Worm (Caenorhabditis elegans) whole organism, late embryonic: ENCODE data around the gene srz-104.

Source experiments
- ceh-31 ChIP-seq: sonication (generic microtip); optimal IDR thresholded peaks from 2 replicates; lab custom pipeline; 2016; ENCODE audit warnings: missing genetic modification characterization, missing compliant biosample characterization
- fkh-10 ChIP-seq: fragments of 150-350 bp; optimal IDR thresholded peaks from 2 replicates; lab custom pipeline; 2014; ENCODE audit warnings: missing biosample characterization, missing genetic modification reagents, missing genetic modification characterization
- hlh-8 ChIP-seq: sonication (generic microtip); optimal IDR thresholded peaks from 2 replicates; lab custom pipeline; 2016; ENCODE audit warnings: missing genotype, missing genetic modification characterization, missing compliant biosample characterization
- nfya-1 ChIP-seq: sonication (generic microtip); optimal IDR thresholded peaks from 2 replicates; lab custom pipeline; 2017; ENCODE audit warnings: missing genetic modification characterization, mild to moderate bottlenecking, missing compliant biosample characterization, antibody characterized with exemption, moderate library complexity
- pha-4 ChIP-seq: fragments of 150-350 bp; optimal IDR thresholded peaks from 2 replicates; lab custom pipeline; 2018; ENCODE audit warnings: missing biosample characterization, missing genetic modification reagents, missing genetic modification characterization
- pqm-1 ChIP-seq: sonication (generic microtip); optimal IDR thresholded peaks from 2 replicates; lab custom pipeline; 2016; ENCODE audit warnings: missing genetic modification characterization, missing compliant biosample characterization
- ref-2 ChIP-seq: sonication (generic microtip); optimal IDR thresholded peaks from 2 replicates; lab custom pipeline; 2016; ENCODE audit warnings: missing genetic modification characterization, missing compliant biosample characterization

DNA sequence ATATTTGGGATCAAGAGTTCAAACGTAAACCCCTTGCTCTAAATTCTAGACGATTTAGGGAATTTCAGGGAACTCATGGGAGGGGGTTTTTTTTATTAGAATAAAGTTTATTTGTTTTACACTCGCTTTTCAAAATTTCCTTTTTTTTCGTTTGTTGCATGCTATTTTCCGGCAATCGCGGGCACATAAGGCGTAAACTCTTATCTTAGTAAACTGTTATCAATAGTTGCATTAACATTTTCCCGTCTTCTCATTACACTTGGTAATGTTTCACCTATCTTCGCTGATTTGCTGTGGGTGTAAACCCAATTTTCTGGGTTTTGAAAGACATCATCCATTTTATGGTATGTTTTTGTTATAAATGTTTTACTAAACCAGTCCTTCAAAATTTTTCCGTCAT, 29.6 kb upstream of the srz-104 start:
- TF ChIP-seq fkh-10 (GFP tag; lab: Kevin White, UChicago) (no peak), nfya-1 (tag; lab: Kevin White, UChicago) (no peak), ceh-31 (tag; lab: Kevin White, UChicago) (no peak), pha-4 (tag; lab: Kevin White, UChicago) (no peak), pqm-1 (tag; lab: Kevin White, UChicago) (no peak), ref-2 (tag; lab: Kevin White, UChicago) (no peak), hlh-8 (no peak)
